Worm (Caenorhabditis elegans) whole organism, L2 larva: ENCODE measurements around the gene cyp-34A5.

Experiments
- ZK546.5 ChIP-seq: sonication (generic microtip); optimal IDR thresholded peaks from 2 replicates; lab custom pipeline; 2017; ENCODE audit warnings: missing biosample characterization, missing genetic modification characterization
- alr-1 ChIP-seq: fragments of 150-350 bp; optimal IDR thresholded peaks from 2 replicates; lab custom pipeline; 2014; ENCODE audit warnings: missing biosample characterization, missing genetic modification characterization
- egl-27 ChIP-seq: sonication (generic microtip); optimal IDR thresholded peaks from 3 replicates; lab custom pipeline; 2017; ENCODE audit warnings: missing biosample characterization, missing genetic modification reagents, missing genetic modification characterization
- elt-1 ChIP-seq: fragments of 150-350 bp; optimal IDR thresholded peaks from 2 replicates; lab custom pipeline; 2014; ENCODE audit warnings: missing biosample characterization, missing genetic modification characterization
- lin-13 ChIP-seq: fragments of 150-350 bp; optimal IDR thresholded peaks from 2 replicates; lab custom pipeline; 2014; ENCODE audit warnings: missing biosample characterization, missing genetic modification reagents, missing genetic modification characterization
- lsy-2 ChIP-seq, 2 experiments: fragments of 150-350 bp in 1 of 2; sonication (generic microtip) in 1 of 2; optimal IDR thresholded peaks; 2 replicates each; lab custom pipeline; 2014 to 2017; ENCODE audit warnings: missing biosample characterization in 2 of 2, missing genetic modification characterization in 2 of 2
- nhr-12 ChIP-seq: fragments of 150-350 bp; optimal IDR thresholded peaks from 2 replicates; lab custom pipeline; 2014; ENCODE audit warnings: missing biosample characterization, missing genetic modification characterization
- unc-62 ChIP-seq: fragments of 150-350 bp; optimal IDR thresholded peaks from 2 replicates; lab custom pipeline; 2014; ENCODE audit warnings: missing biosample characterization, missing genetic modification reagents, missing genetic modification characterization

DNA sequence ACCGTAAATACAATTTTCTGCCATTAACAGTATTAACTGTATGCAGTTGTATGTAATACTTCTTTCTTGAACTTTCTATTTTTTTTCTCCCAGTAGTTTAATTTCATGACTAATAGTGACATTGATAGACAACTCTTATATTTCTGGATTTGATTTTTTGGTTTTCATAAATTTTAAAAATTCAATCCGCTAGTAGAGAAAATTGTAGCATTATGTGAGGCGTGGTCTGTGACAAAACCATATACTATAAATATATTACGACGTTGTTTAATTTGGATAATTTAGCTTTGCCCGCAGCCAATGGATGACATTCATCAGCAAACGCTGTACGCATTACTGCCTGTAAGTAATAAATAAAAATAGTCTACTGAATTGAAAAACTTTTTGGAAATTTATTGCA lies 28.4 kb downstream of the cyp-34A5 start, which contains the start of gene srx-64:
- TF ChIP-seq unc-62 (no peak), nhr-12 (tag; lab: Kevin White, UChicago) (no peak), ZK546.5 (tag; lab: Kevin White, UChicago) (no peak), elt-1 (tag; lab: Kevin White, UChicago) (no peak), egl-27 (tag; lab: Kevin White, UChicago) (no peak), alr-1 (tag; lab: Kevin White, UChicago) (no peak), lsy-2 (tag; optimal IDR thresholded peaks at IDR 0.05; lab: Kevin White, UChicago) (no peak), lin-13 (GFP tag; lab: Kevin White, UChicago) (no peak)
